Fruit fly (Drosophila melanogaster): ENCODE results near the gene CG43115.

- TF ChIP-seq pan (optimal IDR thresholded peaks at IDR 0.05) (no peak), Dll (optimal IDR thresholded peaks at IDR 0.05) (no peak)
Observed at dm6 chrX:6077043-6077547, 10.9 kb upstream of the CG43115 start.
